Fruit fly (Drosophila melanogaster) whole organism, larva: ENCODE data around the gene RpL34a.
A peak's percentile ranks its signal among the peaks of the same experiment; 100 is the strongest.

Experiments used
- noc ChIP-seq: fragments of 200-800 bp; sonication (Bioruptor generic); optimal IDR thresholded peaks from 3 replicates; lab custom pipeline; 2019; ENCODE audit warnings: missing biosample characterization, mild to moderate bottlenecking, missing genetic modification characterization, moderate library complexity

Gene RpL34a

dm6 chr3R:26059195-26059594 is at the start of gene RpL34a, which contains the start of gene Trmt61:
RpL34a (minus strand) TSS chr3R:26059267.
Trmt61 (plus strand) TSS chr3R:26059496.
- peak; percentile 76 for TF ChIP-seq noc (tag; lab: Kevin White, UChicago)

- peak; percentile 56 for TF ChIP-seq noc (tag; lab: Kevin White, UChicago)
These were observed 49.4 kb upstream of the RpL34a start for dm6 chr3R:26108424-26108823.

- peak; percentile 87 for TF ChIP-seq noc (tag; lab: Kevin White, UChicago)
These were observed 47.6 kb upstream of the RpL34a start, which contains the start of gene Cipc for dm6 chr3R:26106595-26107152. Cipc (plus strand) TSS chr3R:26106868.

- TF ChIP-seq noc (tag; lab: Kevin White, UChicago) = no peak
These were observed 46.9 kb upstream of the RpL34a start for dm6 chr3R:26105924-26106494.

dm6 chr3R:26105407-26105806 is 46.3 kb upstream of the RpL34a start:
- no peak for TF ChIP-seq noc (tag; lab: Kevin White, UChicago)

- peak; percentile 75 for TF ChIP-seq noc (tag; lab: Kevin White, UChicago)
These were observed 46.0 kb upstream of the RpL34a start for dm6 chr3R:26105141-26105403.

dm6 chr3R:26104302-26105140 is 45.5 kb upstream of the RpL34a start:
- TF ChIP-seq noc (tag; lab: Kevin White, UChicago) = peak; percentile 80

dm6 chr3R:26103440-26103839 is 44.4 kb upstream of the RpL34a start:
- TF ChIP-seq noc (tag; lab: Kevin White, UChicago) = no peak

dm6 chr3R:26099238-26099637 is 40.2 kb upstream of the RpL34a start:
- TF ChIP-seq noc (tag; lab: Kevin White, UChicago) = peak; percentile 17

- peak; percentile 53 for TF ChIP-seq noc (tag; lab: Kevin White, UChicago)
These were observed 39.6 kb upstream of the RpL34a start, which contains the start of gene dysf for dm6 chr3R:26098502-26099210. dysf (minus strand) TSS chr3R:26098711.

- no peak for TF ChIP-seq noc (tag; lab: Kevin White, UChicago)
These were observed 37.1 kb upstream of the RpL34a start for dm6 chr3R:26096192-26096591.

- no peak for TF ChIP-seq noc (tag; lab: Kevin White, UChicago)
These were observed 36.5 kb upstream of the RpL34a start for dm6 chr3R:26095551-26095950.

dm6 chr3R:26081380-26081991 is 22.4 kb upstream of the RpL34a start:
- TF ChIP-seq noc (tag; lab: Kevin White, UChicago) = no peak

dm6 chr3R:26075252-26075651 is 16.2 kb upstream of the RpL34a start:
- no peak for TF ChIP-seq noc (tag; lab: Kevin White, UChicago)

- no peak for TF ChIP-seq noc (tag; lab: Kevin White, UChicago)
These were observed 13.4 kb upstream of the RpL34a start for dm6 chr3R:26072477-26072876.

- TF ChIP-seq noc (tag; lab: Kevin White, UChicago) = no peak
These were observed 9.1 kb upstream of the RpL34a start for dm6 chr3R:26068135-26068534.
